Worm (Caenorhabditis elegans): Measurements from ENCODE around the gene unc-42.

Gene unc-42

DNA sequence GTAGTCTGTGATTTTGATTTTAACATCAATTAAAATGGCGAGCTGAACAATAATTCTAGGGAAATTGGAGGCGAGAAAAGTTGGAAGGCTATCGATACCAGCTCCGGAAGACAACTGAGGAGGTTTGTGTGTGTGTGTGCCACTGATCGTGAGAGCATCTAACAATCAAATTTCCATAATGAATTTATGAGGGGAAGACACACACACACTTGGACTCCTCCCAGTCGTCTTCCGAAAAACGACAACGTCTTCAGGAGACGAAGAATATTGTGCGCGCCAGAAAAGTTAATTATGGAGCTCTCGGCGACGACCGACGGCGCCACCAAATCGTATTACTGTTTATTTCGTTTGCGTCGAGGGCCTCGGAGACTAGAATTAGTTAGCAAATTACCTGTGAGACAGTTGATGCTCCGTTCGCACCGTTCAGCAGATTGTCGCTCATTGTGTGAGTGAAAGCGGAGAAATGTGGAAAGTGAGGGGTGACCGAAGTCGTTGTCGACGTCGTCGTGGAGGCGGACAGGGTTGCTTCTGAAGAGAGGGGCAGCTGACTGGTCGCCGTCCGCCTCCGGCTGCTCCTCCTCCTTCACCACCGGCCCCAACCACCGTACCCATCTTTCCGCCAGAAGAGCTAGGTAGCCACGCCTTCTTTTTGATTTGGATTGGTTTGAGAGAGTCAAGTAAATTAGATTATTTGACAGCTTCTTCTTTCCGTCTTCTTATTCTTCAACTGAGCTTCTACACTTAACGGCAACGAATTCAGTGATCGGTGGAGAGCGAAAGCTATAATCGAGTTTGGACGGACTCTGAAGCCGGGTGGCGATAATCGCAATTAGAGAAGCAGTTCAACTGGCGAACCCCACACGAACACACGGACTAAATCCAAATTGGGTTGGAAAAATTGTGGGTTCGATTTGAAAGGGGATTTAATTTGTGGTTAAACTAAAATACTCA is at the start of gene unc-42:
unc-42 (minus strand) TSS at position 564 of the 951 bp plus-strand sequence.
- TF ChIP-seq F16B12.6 (tag; optimal IDR thresholded peaks at IDR 0.05), result no peak
- TF ChIP-seq efl-3 (GFP tag; optimal IDR thresholded peaks at IDR 0.05), result no peak
- no peak for TF ChIP-seq unc-62 (GFP tag; optimal IDR thresholded peaks at IDR 0.05)
- no peak for TF ChIP-seq hlh-4 (tag; optimal IDR thresholded peaks at IDR 0.05)
- TF ChIP-seq snpc-4 (tag; optimal IDR thresholded peaks at IDR 0.05), result no peak
- no peak for TF ChIP-seq fos-1 (tag; optimal IDR thresholded peaks at IDR 0.05)
- peak; percentile 100 for TF ChIP-seq ces-1 (GFP tag; optimal IDR thresholded peaks at IDR 0.05)
- TF ChIP-seq zip-4 (GFP tag; optimal IDR thresholded peaks at IDR 0.05), result no peak
- TF ChIP-seq ceh-82 (tag; optimal IDR thresholded peaks at IDR 0.05), result peak in 1 of 3 experiments; percentile 28
- TF ChIP-seq efl-1 (optimal IDR thresholded peaks at IDR 0.05), result no peak
- TF ChIP-seq efl-1 (GFP tag; optimal IDR thresholded peaks at IDR 0.05 in 1 of 2), result peak in 1 of 2 experiments; percentile 76
- no peak for TF ChIP-seq alr-1 (tag; optimal IDR thresholded peaks at IDR 0.05; ENCODE audit: borderline replicate concordance)
- TF ChIP-seq sup-37 (GFP tag; optimal IDR thresholded peaks at IDR 0.05), result no peak
- no peak for TF ChIP-seq nhr-90 (tag; optimal IDR thresholded peaks at IDR 0.05; ENCODE audit: poor library complexity)
- TF ChIP-seq fkh-10 (GFP tag; optimal IDR thresholded peaks at IDR 0.05), result peak; percentile 88
- TF ChIP-seq nhr-77 (tag; optimal IDR thresholded peaks at IDR 0.05), result no peak
- TF ChIP-seq ceh-90 (tag; optimal IDR thresholded peaks at IDR 0.05), result no peak
- TF ChIP-seq unc-98 (GFP tag; IDR thresholded peaks at IDR 0.05), result no peak
- TF ChIP-seq ceh-88 (GFP tag; IDR thresholded peaks at IDR 0.05), result no peak
- TF ChIP-seq lin-13 (GFP tag; optimal IDR thresholded peaks at IDR 0.05), result no peak
- peak; percentile 50 for TF ChIP-seq nhr-47 (tag; optimal IDR thresholded peaks at IDR 0.05)
- TF ChIP-seq nhr-11 (tag; optimal IDR thresholded peaks at IDR 0.05), result no peak
- peak; percentile 16 for TF ChIP-seq swsn-7 (tag; optimal IDR thresholded peaks at IDR 0.05)
- TF ChIP-seq lin-14 (GFP tag; optimal IDR thresholded peaks at IDR 0.05), result peak; percentile 80
- no peak for TF ChIP-seq tlp-1 (tag; optimal IDR thresholded peaks at IDR 0.05)
- TF ChIP-seq ets-5 (GFP tag; IDR thresholded peaks at IDR 0.05), result no peak
- no peak for TF ChIP-seq lin-35 (GFP tag; optimal IDR thresholded peaks at IDR 0.05)
- no peak for TF ChIP-seq hlh-17 (GFP tag; optimal IDR thresholded peaks at IDR 0.05; ENCODE audit: borderline replicate concordance)
- peak; percentile 35 for TF ChIP-seq tbx-2 (tag; optimal IDR thresholded peaks at IDR 0.05)
- TF ChIP-seq hpl-2 (GFP tag; optimal IDR thresholded peaks at IDR 0.05), result no peak
- no peak for TF ChIP-seq lin-15B (tag; optimal IDR thresholded peaks at IDR 0.05)
- no peak for TF ChIP-seq pax-3 (tag; optimal IDR thresholded peaks at IDR 0.05)
- TF ChIP-seq nhr-71 (tag; optimal IDR thresholded peaks at IDR 0.05), result peak; percentile 30
- peak in 1 of 2 experiments; percentile 53 for TF ChIP-seq lsy-2 (tag; optimal IDR thresholded peaks at IDR 0.05)
- no peak for TF ChIP-seq blmp-1 (tag; optimal IDR thresholded peaks at IDR 0.05)
- TF ChIP-seq nhr-237 (tag; optimal IDR thresholded peaks at IDR 0.05), result no peak
- TF ChIP-seq unc-130 (tag; optimal IDR thresholded peaks at IDR 0.05), result no peak

DNA sequence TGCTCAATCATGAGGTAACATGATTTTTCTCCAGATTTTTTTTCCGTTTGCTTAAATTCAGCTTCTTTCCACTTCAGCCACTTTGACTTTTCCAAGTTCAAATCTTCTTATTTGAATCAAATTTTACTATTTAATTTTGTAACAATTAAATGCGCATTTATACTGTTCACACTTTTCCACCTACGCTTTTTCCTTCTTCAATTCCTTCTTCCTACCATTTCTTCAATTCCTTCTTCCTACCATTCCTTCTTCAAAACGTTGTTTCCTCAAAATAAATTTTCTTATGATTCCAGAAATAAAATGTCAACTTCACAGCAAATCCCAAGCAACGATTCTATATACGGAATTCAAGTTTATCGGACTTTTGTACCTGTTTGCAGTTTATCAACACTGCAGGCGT is 47.2 kb upstream of the unc-42 start, which contains the start of gene sru-31:
sru-31 (plus strand) TSS at position 301 of the 400 bp plus-strand sequence.
- no peak for TF ChIP-seq egl-27 (tag; optimal IDR thresholded peaks at IDR 0.05)
- TF ChIP-seq alr-1 (tag; optimal IDR thresholded peaks at IDR 0.05; ENCODE audit: borderline replicate concordance), result no peak
- no peak for TF ChIP-seq hlh-4 (tag; optimal IDR thresholded peaks at IDR 0.05)
- TF ChIP-seq hlh-17 (GFP tag; optimal IDR thresholded peaks at IDR 0.05; ENCODE audit: borderline replicate concordance), result no peak
- no peak for TF ChIP-seq lir-3 (tag; optimal IDR thresholded peaks at IDR 0.05; ENCODE audit: poor library complexity)
- no peak for TF ChIP-seq efl-1 (optimal IDR thresholded peaks at IDR 0.05)
- peak in 1 of 2 experiments; percentile 58 for TF ChIP-seq efl-1 (GFP tag; optimal IDR thresholded peaks at IDR 0.05 in 1 of 2)
- no peak for TF ChIP-seq jun-1 (tag; optimal IDR thresholded peaks at IDR 0.05)
